Worm (Caenorhabditis elegans) whole organism, midembryonic: Measurements from ENCODE around the gene hum-10.

Source experiments
- T22C8.4 ChIP-seq: fragments of 200-800 bp; sonication (Bioruptor generic); IDR thresholded peaks from 2 replicates; pipeline ENCODE4 v1.3.6; 2022; ENCODE audit warnings: missing genetic modification characterization, missing compliant biosample characterization
- med-1 ChIP-seq: sonication (generic microtip); optimal IDR thresholded peaks from 2 replicates; lab custom pipeline; 2017; ENCODE audit warnings: missing genetic modification characterization, mild to moderate bottlenecking, missing compliant biosample characterization, antibody characterized with exemption, missing genetic modification reagents; ENCODE audit not compliant: insufficient read depth
- tab-1 ChIP-seq: fragments of 200-800 bp; sonication (Bioruptor generic); IDR thresholded peaks from 2 replicates; pipeline ENCODE4 v1.3.6; 2022; ENCODE audit warnings: missing genetic modification characterization, missing compliant biosample characterization
- ztf-23 ChIP-seq: fragments of 200-800 bp; sonication (Bioruptor generic); IDR thresholded peaks from 2 replicates; pipeline ENCODE4 v1.3.6; 2022; ENCODE audit warnings: missing genetic modification reagents, missing genetic modification characterization, missing compliant biosample characterization

DNA sequence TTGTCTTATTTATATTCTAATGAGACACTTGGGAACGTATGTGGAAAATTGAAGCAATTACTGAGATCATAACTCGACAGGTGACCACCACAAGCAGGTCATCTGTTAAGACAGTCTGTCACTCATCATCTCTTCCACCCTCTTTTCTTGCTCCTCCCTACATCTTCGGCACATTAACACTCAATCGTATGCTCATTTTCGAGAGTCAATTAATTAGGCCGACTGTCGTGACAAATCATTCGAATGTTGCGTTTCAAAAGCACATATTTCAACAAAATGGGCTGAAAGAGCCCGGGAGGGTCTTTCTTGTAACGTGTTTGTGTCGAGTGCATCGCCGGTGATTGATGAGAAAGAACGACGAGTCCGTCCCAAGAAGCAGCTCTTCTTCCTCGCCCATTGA lies 20.2 kb upstream of the hum-10 start:
- no peak for TF ChIP-seq med-1 (GFP tag; lab: Kevin White, UChicago)
- no peak for TF ChIP-seq tab-1 (GFP tag; lab: Robert Waterston, UW)
- no peak for TF ChIP-seq T22C8.4 (GFP tag; lab: Robert Waterston, UW)
- TF ChIP-seq ztf-23 (GFP tag; lab: Robert Waterston, UW) = no peak; the same call in 1 of the 2 replicates
